Worm (Caenorhabditis elegans) whole organism, L1 larva: ENCODE measurements around the gene uggt-1.

Experiments
- F16B12.6 ChIP-seq: fragments of 150-350 bp; optimal IDR thresholded peaks from 2 replicates; lab custom pipeline; 2014; ENCODE audit warnings: missing biosample characterization, missing genetic modification characterization
- blmp-1 ChIP-seq: fragments of 150-350 bp; optimal IDR thresholded peaks from 2 replicates; lab custom pipeline; 2014; ENCODE audit warnings: missing biosample characterization, missing genetic modification characterization
- ces-1 ChIP-seq: fragments of 150-350 bp; optimal IDR thresholded peaks from 2 replicates; lab custom pipeline; 2014; ENCODE audit warnings: missing biosample characterization, missing genetic modification reagents, missing genetic modification characterization
- dpl-1 ChIP-seq, 3 experiments: fragments of 150-350 bp in 2 of 3; sonication (generic microtip) in 1 of 3; optimal IDR thresholded peaks; 2 replicates each; lab custom pipeline; 2014 to 2017; ENCODE audit warnings: missing biosample characterization in 3 of 3, missing genetic modification characterization in 3 of 3, missing genetic modification reagents in 3 of 3
- egl-27 ChIP-seq, 2 experiments: fragments of 150-350 bp in 1 of 2; sonication (generic microtip); optimal IDR thresholded peaks; 3 replicates each; lab custom pipeline; 2017 to 2018; ENCODE audit warnings: missing biosample characterization in 2 of 2, missing genetic modification characterization in 2 of 2, missing genetic modification reagents in 2 of 2
- elt-2 ChIP-seq: sonication (generic microtip); optimal IDR thresholded peaks from 2 replicates; lab custom pipeline; 2016; ENCODE audit warnings: missing genetic modification characterization, mild to moderate bottlenecking, inconsistent platforms, missing compliant biosample characterization, missing genetic modification reagents
- elt-3 ChIP-seq, 6 experiments: fragments of 150-350 bp in 1 of 6; sonication (generic microtip); optimal IDR thresholded peaks; 2 replicates each; lab custom pipeline; 2017 to 2018; ENCODE audit warnings: missing biosample characterization in 6 of 6, missing genetic modification characterization in 6 of 6, inconsistent platforms in 1 of 6
- irx-1 ChIP-seq: sonication (generic microtip); optimal IDR thresholded peaks from 2 replicates; lab custom pipeline; 2016; ENCODE audit warnings: missing genetic modification characterization, missing compliant biosample characterization
- isw-1 ChIP-seq: fragments of 200-800 bp; sonication (Bioruptor generic); IDR thresholded peaks from 2 replicates; pipeline ENCODE4 v1.3.6; 2022; ENCODE audit warnings: missing genetic modification characterization, missing compliant biosample characterization
- lsy-2 ChIP-seq, 2 experiments: fragments of 150-350 bp; optimal IDR thresholded peaks; 2 replicates each; lab custom pipeline; 2014; ENCODE audit warnings: missing biosample characterization in 2 of 2, missing genetic modification characterization in 2 of 2
- mab-9 ChIP-seq: fragments of 200-800 bp; sonication (Bioruptor generic); IDR thresholded peaks from 2 replicates; pipeline ENCODE4 v1.3.6; 2022; ENCODE audit warnings: missing genetic modification reagents, missing genetic modification characterization, missing compliant biosample characterization
- nhr-20 ChIP-seq: sonication (generic microtip); optimal IDR thresholded peaks from 2 replicates; lab custom pipeline; 2016; ENCODE audit warnings: mild to moderate bottlenecking, missing genetic modification characterization, missing compliant biosample characterization
- pqm-1 ChIP-seq: sonication (generic microtip); optimal IDR thresholded peaks from 3 replicates; lab custom pipeline; 2017; ENCODE audit warnings: missing biosample characterization, missing genetic modification characterization
- snpc-4 ChIP-seq: fragments of 150-350 bp; optimal IDR thresholded peaks from 2 replicates; lab custom pipeline; 2014; ENCODE audit warnings: missing biosample characterization, missing genetic modification characterization

Gene uggt-1

DNA sequence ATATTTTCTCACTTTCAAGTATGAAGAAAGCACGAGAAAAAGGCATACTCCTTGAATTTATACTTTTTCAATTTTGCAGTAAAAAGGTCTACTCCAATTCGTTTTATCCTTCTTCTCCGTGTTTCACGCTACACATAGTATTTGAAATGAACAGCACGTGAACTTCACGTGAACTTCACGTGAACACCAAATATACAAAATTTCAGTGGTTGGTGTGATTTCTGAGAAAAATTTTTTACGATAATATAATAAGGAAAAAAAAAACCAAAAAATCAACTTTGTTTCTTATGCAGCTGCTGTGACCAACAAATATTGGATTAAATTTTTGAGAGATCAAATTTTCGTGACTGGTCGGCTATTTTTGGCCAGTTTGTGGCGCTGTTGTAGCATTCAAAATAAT, 54.3 kb downstream of the uggt-1 start (continued):
- no peak for TF ChIP-seq egl-27 (tag; optimal IDR thresholded peaks at IDR 0.05; lab: Kevin White, UChicago)
- TF ChIP-seq irx-1 (tag; lab: Kevin White, UChicago) = no peak
- TF ChIP-seq F16B12.6 (tag; lab: Kevin White, UChicago) = no peak
- peak in 1 of 2 experiments; percentile 7 for TF ChIP-seq lsy-2 (tag; optimal IDR thresholded peaks at IDR 0.05; lab: Kevin White, UChicago)
- TF ChIP-seq ces-1 (GFP tag; lab: Kevin White, UChicago) = no peak
- peak; percentile 27 for TF ChIP-seq nhr-20 (tag; lab: Kevin White, UChicago)
- no peak for TF ChIP-seq blmp-1 (tag; lab: Kevin White, UChicago)
- TF ChIP-seq elt-2 (tag; lab: Kevin White, UChicago) = no peak
- TF ChIP-seq elt-3 (tag; optimal IDR thresholded peaks at IDR 0.05; lab: Kevin White, UChicago) = no peak
- no peak for TF ChIP-seq isw-1 (GFP tag; lab: Robert Waterston, UW)
- TF ChIP-seq mab-9 = no peak
- TF ChIP-seq pqm-1 = no peak
- no peak for TF ChIP-seq dpl-1 (GFP tag; optimal IDR thresholded peaks at IDR 0.05; lab: Kevin White, UChicago)

DNA sequence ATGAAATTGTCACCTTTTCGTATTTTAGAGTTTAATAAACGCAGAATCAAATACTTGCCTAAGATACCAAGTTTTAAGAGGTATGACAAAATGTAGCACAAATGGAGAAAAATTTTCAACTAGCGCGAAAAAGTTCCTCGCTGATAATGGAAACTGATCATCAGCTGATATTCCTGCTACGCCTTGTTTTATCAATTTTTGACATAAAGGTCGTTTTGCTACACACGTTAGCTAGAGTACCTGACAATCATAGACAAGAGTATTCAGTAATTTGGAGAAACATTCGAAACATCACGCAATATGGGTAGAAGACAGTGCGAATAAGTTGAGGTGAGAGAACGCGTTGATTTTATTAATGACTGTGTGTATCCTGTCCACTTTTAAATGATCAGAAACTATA, 55.0 kb downstream of the uggt-1 start:
- no peak for TF ChIP-seq snpc-4
- peak; percentile 51 for TF ChIP-seq elt-2 (tag; lab: Kevin White, UChicago)
- no peak for TF ChIP-seq pqm-1
- TF ChIP-seq, all 84 proteins: peak for 1
